Fruit fly (Drosophila melanogaster) whole organism, pupa: ENCODE results near the gene CG42327.

Experiments used
- CG10348 ChIP-seq: fragments of 200-800 bp; sonication (Bioruptor generic); IDR thresholded peaks from 2 replicates; pipeline ENCODE4 v1.3.6; 2022; ENCODE audit warnings: missing biosample characterization, missing genetic modification characterization
- CG12605 ChIP-seq: fragments of 200-800 bp; sonication (Bioruptor generic); IDR thresholded peaks from 2 replicates; pipeline ENCODE4 v1.3.6; 2022; ENCODE audit warnings: missing biosample characterization, missing genetic modification characterization
- CG13204 ChIP-seq: fragments of 200-800 bp; sonication (Bioruptor generic); optimal IDR thresholded peaks from 2 replicates; lab custom pipeline; 2018; ENCODE audit warnings: missing biosample characterization, mild to moderate bottlenecking, missing genetic modification characterization, moderate library complexity
- CG14655 ChIP-seq: fragments of 200-800 bp; sonication (Bioruptor generic); optimal IDR thresholded peaks from 3 replicates; lab custom pipeline; 2017; ENCODE audit warnings: mild to moderate bottlenecking, missing biosample characterization, missing genetic modification reagents, missing genetic modification characterization
- CG15710 ChIP-seq: fragments of 200-800 bp; sonication (Bioruptor generic); optimal IDR thresholded peaks from 2 replicates; lab custom pipeline; 2018; ENCODE audit warnings: missing biosample characterization, mild to moderate bottlenecking, missing genetic modification characterization, moderate library complexity
- CG17806 ChIP-seq: fragments of 200-800 bp; sonication (Bioruptor generic); optimal IDR thresholded peaks from 2 replicates; lab custom pipeline; 2018; ENCODE audit warnings: missing biosample characterization, mild to moderate bottlenecking, missing genetic modification characterization, moderate library complexity
- CG32121 ChIP-seq: fragments of 200-800 bp; sonication (Bioruptor generic); IDR thresholded peaks from 2 replicates; pipeline ENCODE4 v1.3.6; 2022; ENCODE audit warnings: missing biosample characterization, missing genetic modification characterization
- CG34367 ChIP-seq: fragments of 200-800 bp; sonication (Bioruptor generic); optimal IDR thresholded peaks from 2 replicates; lab custom pipeline; 2018; ENCODE audit warnings: missing biosample characterization, mild to moderate bottlenecking, missing genetic modification characterization
- CG4496 ChIP-seq: fragments of 200-800 bp; sonication (Bioruptor generic); IDR thresholded peaks from 3 replicates; pipeline ENCODE4 v1.3.6; 2022; ENCODE audit warnings: missing biosample characterization, missing genetic modification characterization
- CG8159 ChIP-seq: fragments of 200-800 bp; sonication (Bioruptor generic); optimal IDR thresholded peaks from 3 replicates; lab custom pipeline; 2018; ENCODE audit warnings: missing biosample characterization, mild to moderate bottlenecking, missing genetic modification characterization, moderate library complexity
- CG8301 ChIP-seq: fragments of 200-800 bp; sonication (Bioruptor generic); optimal IDR thresholded peaks from 2 replicates; lab custom pipeline; 2018; ENCODE audit warnings: missing biosample characterization, mild to moderate bottlenecking, missing genetic modification characterization
- CG9948 ChIP-seq: fragments of 200-800 bp; sonication (Bioruptor generic); optimal IDR thresholded peaks from 2 replicates; lab custom pipeline; 2018; ENCODE audit warnings: missing biosample characterization, mild to moderate bottlenecking, missing genetic modification characterization, moderate library complexity
- D1 ChIP-seq: fragments of 200-800 bp; sonication (Bioruptor generic); optimal IDR thresholded peaks from 2 replicates; lab custom pipeline; 2018; ENCODE audit warnings: missing biosample characterization, mild to moderate bottlenecking, missing genetic modification characterization, moderate library complexity
- EcR ChIP-seq: fragments of 200-800 bp; sonication (Bioruptor generic); optimal IDR thresholded peaks from 3 replicates; lab custom pipeline; 2019; ENCODE audit warnings: missing biosample characterization, missing genetic modification characterization, mild to moderate bottlenecking, moderate library complexity, missing genetic modification reagents
- Pif1A ChIP-seq: fragments of 200-800 bp; sonication (Bioruptor generic); optimal IDR thresholded peaks from 3 replicates; lab custom pipeline; 2016; ENCODE audit warnings: missing biosample characterization, missing genetic modification characterization
- Pif1B ChIP-seq: fragments of 200-800 bp; sonication (Bioruptor generic); optimal IDR thresholded peaks from 3 replicates; lab custom pipeline; 2016; ENCODE audit warnings: missing biosample characterization, missing genetic modification characterization
- fd96Ca ChIP-seq: fragments of 200-800 bp; sonication (Bioruptor generic); IDR thresholded peaks from 3 replicates; pipeline ENCODE4 v1.3.6; 2022; ENCODE audit warnings: missing biosample characterization, missing genetic modification characterization
- gl ChIP-seq: fragments of 200-800 bp; sonication (Bioruptor generic); optimal IDR thresholded peaks from 2 replicates; lab custom pipeline; 2018; ENCODE audit warnings: missing biosample characterization, mild to moderate bottlenecking, missing genetic modification characterization
- rn ChIP-seq: fragments of 200-800 bp; sonication (Bioruptor generic); IDR thresholded peaks from 2 replicates; pipeline ENCODE4 v1.3.6; 2022; ENCODE audit warnings: missing biosample characterization, missing genetic modification characterization

The CG42327 gene

dm6 chr3R:11683675-11684074, 27.7 kb downstream of the CG42327 start:
- TF ChIP-seq CG17806: no peak
- no peak for TF ChIP-seq Pif1A (GFP tag; lab: Kevin White, UChicago)
- TF ChIP-seq rn (GFP tag; lab: Robert Waterston, UW): no peak
- no peak for TF ChIP-seq CG13204 (GFP tag; lab: Kevin White, UChicago)
- TF ChIP-seq CG4496: no peak
- TF ChIP-seq CG8301 (tag; lab: Kevin White, UChicago): no peak
- TF ChIP-seq CG12605 (GFP tag; lab: Robert Waterston, UW): no peak

- no peak for TF ChIP-seq CG32121 (GFP tag; lab: Robert Waterston, UW)
- TF ChIP-seq CG17806: no peak
Measured at dm6 chr3R:11684316-11684715, 28.4 kb downstream of the CG42327 start, which contains the start of gene CG6830. TSS of gene CG6830 (minus strand) at chr3R:11684342.

dm6 chr3R:11688055-11688454, 32.1 kb downstream of the CG42327 start, which contains the start of gene CG6834:
TSS of gene CG6834 (minus strand) at chr3R:11688133.
- no peak for TF ChIP-seq fd96Ca (GFP tag; lab: Robert Waterston, UW)
- peak; percentile 57 for TF ChIP-seq EcR (GFP tag; lab: Kevin White, UChicago)
- TF ChIP-seq D1 (tag; lab: Kevin White, UChicago): no peak
- TF ChIP-seq CG32121 (GFP tag; lab: Robert Waterston, UW): no peak
- TF ChIP-seq, all 21 proteins: peak for 1

- TF ChIP-seq CG32121 (GFP tag; lab: Robert Waterston, UW) (0 out of 2 replicates have a peak, but pooled peaks have one; percentile 30), EcR (GFP tag; lab: Kevin White, UChicago) (peak; percentile 37), CG10348 (GFP tag; lab: Robert Waterston, UW) (no peak)
Measured at dm6 chr3R:11689900-11690299, 34.0 kb downstream of the CG42327 start, which contains the start of gene CG6908. TSS of gene CG6908 (minus strand) at chr3R:11690051.

dm6 chr3R:11690857-11691471, 35.0 kb downstream of the CG42327 start:
- TF ChIP-seq CG9948 (tag; lab: Kevin White, UChicago) (no peak), CG15710 (no peak), fd96Ca (GFP tag; lab: Robert Waterston, UW) (no peak), CG8301 (tag; lab: Kevin White, UChicago) (no peak), rn (GFP tag; lab: Robert Waterston, UW) (no peak), CG8159 (tag; lab: Kevin White, UChicago) (no peak), CG4496 (no peak), D1 (tag; lab: Kevin White, UChicago) (no peak), CG10348 (GFP tag; lab: Robert Waterston, UW) (no peak), CG34367 (tag; lab: Kevin White, UChicago) (no peak), CG12605 (GFP tag; lab: Robert Waterston, UW) (no peak), CG13204 (GFP tag; lab: Kevin White, UChicago) (no peak), Pif1B (GFP tag; lab: Kevin White, UChicago) (no peak), CG32121 (GFP tag; lab: Robert Waterston, UW) (no peak), CG14655 (GFP tag; lab: Kevin White, UChicago) (no peak)

- no peak for TF ChIP-seq CG13204 (GFP tag; lab: Kevin White, UChicago)
- no peak for TF ChIP-seq CG10348 (GFP tag; lab: Robert Waterston, UW)
- no peak for TF ChIP-seq fd96Ca (GFP tag; lab: Robert Waterston, UW)
- TF ChIP-seq Pif1B (GFP tag; lab: Kevin White, UChicago): no peak
- no peak for TF ChIP-seq CG8301 (tag; lab: Kevin White, UChicago)
- no peak for TF ChIP-seq gl (tag; lab: Kevin White, UChicago)
- no peak for TF ChIP-seq CG4496
- TF ChIP-seq CG12605 (GFP tag; lab: Robert Waterston, UW): no peak
- TF ChIP-seq CG17806: no peak
- TF ChIP-seq EcR (GFP tag; lab: Kevin White, UChicago): no peak
Measured at dm6 chr3R:11691747-11692146, 35.8 kb downstream of the CG42327 start, which contains the start of gene CG18765. TSS of gene CG18765 (minus strand) at chr3R:11691799.

dm6 chr3R:11692504-11692903, 36.6 kb downstream of the CG42327 start:
- TF ChIP-seq fd96Ca (GFP tag; lab: Robert Waterston, UW): no peak
